Fruit fly (Drosophila melanogaster) whole organism, embryonic: Measurements from ENCODE around the gene Cbl.

Experiments used
- Adf1 ChIP-seq: fragments of 200-800 bp; sonication (Bioruptor generic); IDR thresholded peaks from 2 replicates; pipeline ENCODE4 v1.3.6; 2022; ENCODE audit warnings: missing biosample characterization, missing genetic modification characterization
- Atf3 ChIP-seq: fragments of 200-800 bp; sonication (Bioruptor generic); optimal IDR thresholded peaks from 3 replicates; lab custom pipeline; 2016; ENCODE audit warnings: missing biosample characterization, missing genetic modification characterization
- CG10543 ChIP-seq: fragments of 200-800 bp; sonication (Bioruptor generic); optimal IDR thresholded peaks from 3 replicates; lab custom pipeline; 2017; ENCODE audit warnings: missing biosample characterization, mild to moderate bottlenecking, missing genetic modification characterization, moderate library complexity
- CG11247 ChIP-seq: fragments of 200-800 bp; sonication (Bioruptor generic); IDR thresholded peaks from 2 replicates; pipeline ENCODE4 v1.3.6; 2022; ENCODE audit warnings: missing biosample characterization, missing genetic modification characterization
- CG12769 ChIP-seq: fragments of 200-800 bp; sonication (Bioruptor generic); optimal IDR thresholded peaks from 2 replicates; lab custom pipeline; 2019; ENCODE audit warnings: missing biosample characterization, mild to moderate bottlenecking, missing genetic modification characterization, moderate library complexity
- CG13424 ChIP-seq: fragments of 200-800 bp; sonication (Bioruptor generic); optimal IDR thresholded peaks from 2 replicates; lab custom pipeline; 2019; ENCODE audit warnings: missing biosample characterization, mild to moderate bottlenecking, missing genetic modification characterization, moderate library complexity
- CG17385 ChIP-seq: fragments of 200-800 bp; sonication (Bioruptor generic); optimal IDR thresholded peaks from 3 replicates; lab custom pipeline; 2018; ENCODE audit warnings: missing biosample characterization, mild to moderate bottlenecking, missing genetic modification characterization
- CG17912 ChIP-seq: fragments of 200-800 bp; sonication (Bioruptor generic); optimal IDR thresholded peaks from 2 replicates; lab custom pipeline; 2018; ENCODE audit warnings: missing biosample characterization, mild to moderate bottlenecking, missing genetic modification characterization
- CG18599 ChIP-seq: fragments of 200-800 bp; sonication (Bioruptor generic); optimal IDR thresholded peaks from 3 replicates; lab custom pipeline; 2017; ENCODE audit warnings: missing biosample characterization, missing genetic modification characterization, mild to moderate bottlenecking, moderate library complexity, missing genetic modification reagents
- CG2199 ChIP-seq: fragments of 200-800 bp; sonication (Bioruptor generic); IDR thresholded peaks from 3 replicates; pipeline ENCODE4 v1.3.6; 2022; ENCODE audit warnings: missing biosample characterization, missing genetic modification characterization
- CG32767 ChIP-seq: fragments of 200-800 bp; sonication (Bioruptor generic); IDR thresholded peaks from 2 replicates; pipeline ENCODE4 v1.3.6; 2022; ENCODE audit warnings: missing biosample characterization, missing genetic modification characterization
- CG4360 ChIP-seq: fragments of 200-800 bp; sonication (Bioruptor generic); IDR thresholded peaks from 2 replicates; pipeline ENCODE4 v1.3.6; 2022; ENCODE audit warnings: missing biosample characterization, missing genetic modification characterization
- CG7745 ChIP-seq: fragments of 200-800 bp; sonication (Bioruptor generic); optimal IDR thresholded peaks from 2 replicates; lab custom pipeline; 2018; ENCODE audit warnings: missing biosample characterization, mild to moderate bottlenecking, missing genetic modification characterization, moderate library complexity
- Dbx ChIP-seq: fragments of 200-800 bp; sonication (Bioruptor generic); IDR thresholded peaks from 3 replicates; pipeline ENCODE4 v1.3.6; 2022; ENCODE audit warnings: missing biosample characterization, missing genetic modification characterization
- Deaf1 ChIP-seq: fragments of 200-800 bp; optimal IDR thresholded peaks from 3 replicates; lab custom pipeline; 2019; ENCODE audit warnings: missing biosample characterization, mild to moderate bottlenecking, missing genetic modification characterization, moderate library complexity
- Hey ChIP-seq: fragments of 200-800 bp; sonication (Bioruptor generic); optimal IDR thresholded peaks from 3 replicates; lab custom pipeline; 2018; ENCODE audit warnings: missing biosample characterization, mild to moderate bottlenecking, missing genetic modification characterization
- Kr ChIP-seq: fragments of 200-800 bp; sonication (Bioruptor generic); optimal IDR thresholded peaks from 2 replicates; lab custom pipeline; 2017; ENCODE audit warnings: missing biosample characterization, mild to moderate bottlenecking, missing genetic modification characterization
- Med ChIP-seq: fragments of 200-800 bp; sonication (Bioruptor generic); peaks from one replicate; lab custom pipeline; 2016; ENCODE audit warnings: missing biosample characterization, missing genetic modification characterization, mild to moderate bottlenecking, inconsistent platforms, moderate library complexity
- Nf-YC ChIP-seq: fragments of 200-800 bp; optimal IDR thresholded peaks from 3 replicates; lab custom pipeline; 2019; ENCODE audit warnings: missing biosample characterization, mild to moderate bottlenecking, missing genetic modification characterization, moderate library complexity
- Poxn ChIP-seq: fragments of 200-800 bp; sonication (Bioruptor generic); IDR thresholded peaks from 2 replicates; pipeline ENCODE4 v1.3.6; 2022; ENCODE audit warnings: missing biosample characterization, missing genetic modification characterization
- Tbp ChIP-seq: fragments of >200 bp; optimal IDR thresholded peaks from 2 replicates; lab custom pipeline; 2018; ENCODE audit warnings: missing biosample characterization, missing genetic modification characterization
- Vsx1 ChIP-seq: fragments of 200-800 bp; sonication (Bioruptor generic); optimal IDR thresholded peaks from 2 replicates; lab custom pipeline; 2017; ENCODE audit warnings: missing biosample characterization, mild to moderate bottlenecking, missing genetic modification characterization, missing genetic modification reagents
- amos ChIP-seq: fragments of 200-800 bp; sonication (Bioruptor generic); IDR thresholded peaks from 2 replicates; pipeline ENCODE4 v1.3.6; 2022; ENCODE audit warnings: missing biosample characterization, missing genetic modification characterization; ENCODE audit not compliant: partially characterized antibody
- bsh ChIP-seq, 2 experiments: fragments of 200-800 bp; sonication (Bioruptor generic); optimal IDR thresholded peaks; 2 replicates each; lab custom pipeline; 2017 to 2018; ENCODE audit warnings: mild to moderate bottlenecking in 2 of 2, missing biosample characterization in 2 of 2, missing genetic modification characterization in 2 of 2, moderate library complexity in 1 of 2
- chinmo ChIP-seq: fragments of 200-800 bp; sonication (Bioruptor generic); IDR thresholded peaks from 4 replicates; pipeline ENCODE4 v1.3.6; 2022; ENCODE audit warnings: missing biosample characterization, missing genetic modification characterization; ENCODE audit not compliant: partially characterized antibody
- crol ChIP-seq: fragments of 200-800 bp; sonication (Bioruptor generic); IDR thresholded peaks from 2 replicates; pipeline ENCODE4 v1.3.6; 2022; ENCODE audit warnings: missing biosample characterization, missing genetic modification characterization
- exex ChIP-seq: fragments of 200-800 bp; sonication (Bioruptor generic); optimal IDR thresholded peaks from 4 replicates; lab custom pipeline; 2018; ENCODE audit warnings: missing biosample characterization, mild to moderate bottlenecking, missing genetic modification characterization, moderate library complexity
- grn ChIP-seq: fragments of 200-800 bp; sonication (Bioruptor generic); optimal IDR thresholded peaks from 3 replicates; lab custom pipeline; 2017; ENCODE audit warnings: missing biosample characterization, missing genetic modification characterization
- hkb ChIP-seq, 2 experiments: fragments of 200-800 bp in 1 of 2; fragments of >200 bp in 1 of 2; sonication (Bioruptor generic) in 1 of 2; IDR thresholded peaks in 1 of 2; optimal IDR thresholded peaks in 1 of 2; 2 replicates each; pipeline versions ENCODE4 v1.3.6 to Lab custom; 2017 to 2022; ENCODE audit warnings: missing biosample characterization in 1 of 2, missing genetic modification characterization in 1 of 2
- kni ChIP-seq: fragments of 200-800 bp; sonication (Bioruptor generic); optimal IDR thresholded peaks from 3 replicates; lab custom pipeline; 2017; ENCODE audit warnings: mild to moderate bottlenecking, missing biosample characterization, missing genetic modification reagents, missing genetic modification characterization
- lov ChIP-seq, 2 experiments: fragments of 200-800 bp in 1 of 2; fragments of >200 bp in 1 of 2; sonication (Bioruptor generic) in 1 of 2; IDR thresholded peaks in 1 of 2; optimal IDR thresholded peaks in 1 of 2; 2 replicates in 1 of 2; 3 replicates in 1 of 2; pipeline versions ENCODE4 v1.3.6 to Lab custom; 2017 to 2022; ENCODE audit warnings: missing biosample characterization in 1 of 2, missing genetic modification characterization in 1 of 2
- nerfin-1 ChIP-seq: fragments of 200-800 bp; sonication (Bioruptor generic); optimal IDR thresholded peaks from 3 replicates; lab custom pipeline; 2019; ENCODE audit warnings: missing biosample characterization, mild to moderate bottlenecking, missing genetic modification characterization, moderate library complexity
- oc ChIP-seq: fragments of 200-800 bp; sonication (Bioruptor generic); optimal IDR thresholded peaks from 2 replicates; lab custom pipeline; 2018; ENCODE audit warnings: missing biosample characterization, mild to moderate bottlenecking, missing genetic modification characterization, moderate library complexity
- pros ChIP-seq: fragments of 200-800 bp; sonication (Bioruptor generic); optimal IDR thresholded peaks from 3 replicates; lab custom pipeline; 2019; ENCODE audit warnings: missing biosample characterization, mild to moderate bottlenecking, missing genetic modification characterization, moderate library complexity
- psq ChIP-seq: fragments of 200-800 bp; sonication (Bioruptor generic); optimal IDR thresholded peaks from 2 replicates; lab custom pipeline; 2017; ENCODE audit warnings: missing biosample characterization, missing genetic modification characterization
- sd ChIP-seq: fragments of 200-800 bp; sonication (Bioruptor generic); optimal IDR thresholded peaks from 3 replicates; lab custom pipeline; 2018; ENCODE audit warnings: missing biosample characterization, mild to moderate bottlenecking, missing genetic modification characterization, moderate library complexity
- seq ChIP-seq: fragments of 200-800 bp; sonication (Bioruptor generic); IDR thresholded peaks from 2 replicates; pipeline ENCODE4 v1.3.6; 2022; ENCODE audit warnings: missing biosample characterization, missing genetic modification characterization
- sug ChIP-seq: fragments of 200-800 bp; optimal IDR thresholded peaks from 2 replicates; lab custom pipeline; 2019; ENCODE audit warnings: missing biosample characterization, mild to moderate bottlenecking, missing genetic modification characterization, moderate library complexity
- twi ChIP-seq: fragments of 200-800 bp; optimal IDR thresholded peaks from 2 replicates; lab custom pipeline; 2019; ENCODE audit warnings: missing biosample characterization, mild to moderate bottlenecking, missing genetic modification characterization, moderate library complexity

Cbl gene

dm6 chr3L:8450747-8451146, 26.0 kb downstream of the Cbl start (continued):
- TF ChIP-seq CG32767 (GFP tag; lab: Robert Waterston, UW) (0 out of 2 replicates have a peak, but pooled peaks have one; percentile 14), Adf1 (GFP tag; lab: Robert Waterston, UW) (peak; percentile 49; the same call in 1 of the 2 replicates), nerfin-1 (tag; lab: Kevin White, UChicago) (peak; percentile 44), CG11247 (GFP tag; lab: Robert Waterston, UW) (0 out of 2 replicates have a peak, but pooled peaks have one; percentile 24), Poxn (GFP tag; lab: Robert Waterston, UW) (0 out of 2 replicates have a peak, but pooled peaks have one; percentile 11), seq (GFP tag; lab: Robert Waterston, UW) (peak; percentile 66), psq (GFP tag; lab: Kevin White, UChicago) (no peak), amos (GFP tag; lab: Robert Waterston, UW) (peak; percentile 31; the same call in 1 of the 2 replicates), kni (GFP tag; lab: Kevin White, UChicago) (peak; percentile 11), CG17385 (GFP tag; lab: Kevin White, UChicago) (peak; percentile 65), Dbx (GFP tag; lab: Robert Waterston, UW) (peak; percentile 32; the same call in 1 of the 3 replicates), crol (GFP tag; lab: Robert Waterston, UW) (peak; percentile 80), hkb (optimal IDR thresholded peaks at IDR 0.05; lab: Kevin White, UChicago) (no peak), hkb (GFP tag; IDR thresholded peaks at IDR 0.05; lab: Robert Waterston, UW) (peak; percentile 18; the same call in 1 of the 2 replicates), Nf-YC (no peak), Hey (peak; percentile 39)

dm6 chr3L:8451966-8452620, 27.3 kb downstream of the Cbl start:
- TF ChIP-seq lov (optimal IDR thresholded peaks at IDR 0.05; lab: Kevin White, UChicago) (no peak), lov (GFP tag; IDR thresholded peaks at IDR 0.05; lab: Robert Waterston, UW) (0 out of 3 replicates have a peak, but pooled peaks have one; percentile 44), grn (peak; percentile 93), sug (tag; lab: Kevin White, UChicago) (peak; percentile 61), CG10543 (GFP tag; lab: Kevin White, UChicago) (no peak), Kr (GFP tag; lab: Kevin White, UChicago) (peak; percentile 41), chinmo (GFP tag; lab: Robert Waterston, UW) (peak; percentile 14; the same call in 1 of the 4 replicates), CG17912 (no peak), Tbp (no peak), Atf3 (GFP tag; lab: Kevin White, UChicago) (no peak), CG18599 (GFP tag; lab: Kevin White, UChicago) (peak; percentile 1), pros (peak; percentile 54), sd (tag; lab: Kevin White, UChicago) (peak; percentile 63), twi (peak; percentile 38), Hey (peak; percentile 94), CG2199 (GFP tag; lab: Robert Waterston, UW) (0 out of 3 replicates have a peak, but pooled peaks have one; percentile 47), Vsx1 (peak; percentile 90), CG13424 (tag; lab: Kevin White, UChicago) (no peak), CG7745 (tag; lab: Kevin White, UChicago) (peak; percentile 71), exex (peak; percentile 89), CG12769 (tag; lab: Kevin White, UChicago) (peak; percentile 1), bsh (GFP tag; optimal IDR thresholded peaks at IDR 0.05; lab: Kevin White, UChicago) (no peak), Deaf1 (peak; percentile 4), oc (tag; lab: Kevin White, UChicago) (peak; percentile 9), CG4360 (GFP tag; lab: Robert Waterston, UW) (peak; percentile 4; the same call in 1 of the 2 replicates), Med (GFP tag; lab: Kevin White, UChicago) (peak; percentile 17)
